Fruit fly (Drosophila melanogaster): ENCODE data around the gene CG43330.

DNA sequence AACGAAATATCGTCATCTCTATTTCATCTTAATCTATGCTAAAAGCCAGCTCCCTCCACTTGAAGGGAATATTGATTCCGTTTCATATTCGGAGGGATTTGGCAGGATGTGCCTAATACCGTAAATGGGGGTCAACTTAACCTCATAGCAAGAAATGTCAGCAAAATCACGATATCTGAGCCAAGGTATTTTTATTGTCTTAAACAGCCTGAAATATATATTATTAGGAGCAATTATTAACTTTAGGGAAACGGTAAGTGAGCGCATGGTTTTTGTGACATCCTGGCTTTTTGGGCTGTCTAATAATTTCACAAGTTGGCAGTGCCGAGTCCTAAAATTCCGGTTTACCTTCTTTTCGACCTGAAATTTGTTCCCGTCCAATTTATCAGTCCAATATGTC is 45.7 kb upstream of the CG43330 start, which contains the start of gene Trxr2:
- TF ChIP-seq fru (GFP tag; optimal IDR thresholded peaks at IDR 0.05) (no peak), usp (GFP tag; optimal IDR thresholded peaks at IDR 0.05) (no peak)

Data from whole organism, wandering third instar larva.